Fruit fly (Drosophila melanogaster) whole organism, embryonic: ENCODE results near the gene Mst98Cb.

Source experiments
- ATbp ChIP-seq: fragments of 200-800 bp; sonication (Bioruptor generic); optimal IDR thresholded peaks from 2 replicates; lab custom pipeline; 2017; ENCODE audit warnings: missing biosample characterization, mild to moderate bottlenecking, missing genetic modification characterization, missing genetic modification reagents
- Adf1 ChIP-seq: fragments of 200-800 bp; sonication (Bioruptor generic); IDR thresholded peaks from 2 replicates; pipeline ENCODE4 v1.3.6; 2022; ENCODE audit warnings: missing biosample characterization, missing genetic modification characterization
- Aef1 ChIP-seq: fragments of 200-800 bp; sonication (Bioruptor generic); IDR thresholded peaks from 3 replicates; pipeline ENCODE4 v1.3.6; 2022; ENCODE audit warnings: missing biosample characterization, missing genetic modification characterization
- Asciz ChIP-seq: fragments of 200-800 bp; sonication (Bioruptor generic); optimal IDR thresholded peaks from 2 replicates; lab custom pipeline; 2017; ENCODE audit warnings: missing biosample characterization, mild to moderate bottlenecking, missing genetic modification characterization, missing genetic modification reagents
- Atf6 ChIP-seq: fragments of 200-800 bp; sonication (Bioruptor generic); IDR thresholded peaks from 2 replicates; pipeline ENCODE4 v1.3.6; 2022; ENCODE audit warnings: missing biosample characterization, missing genetic modification characterization
- BtbVII ChIP-seq: fragments of 200-800 bp; sonication (Bioruptor generic); optimal IDR thresholded peaks from 3 replicates; lab custom pipeline; 2017; ENCODE audit warnings: missing biosample characterization, mild to moderate bottlenecking, missing genetic modification characterization
- CG10267 ChIP-seq: fragments of 200-800 bp; sonication (Bioruptor generic); optimal IDR thresholded peaks from 2 replicates; lab custom pipeline; 2018; ENCODE audit warnings: missing biosample characterization, mild to moderate bottlenecking, missing genetic modification characterization, moderate library complexity
- CG11085 ChIP-seq: fragments of 200-800 bp; sonication (Bioruptor generic); IDR thresholded peaks from 2 replicates; pipeline ENCODE4 v1.3.6; 2022; ENCODE audit warnings: missing biosample characterization, missing genetic modification characterization
- CG13287 ChIP-seq: fragments of 200-800 bp; sonication (Bioruptor generic); IDR thresholded peaks from 2 replicates; pipeline ENCODE4 v1.3.6; 2022; ENCODE audit warnings: missing biosample characterization, missing genetic modification characterization; ENCODE audit not compliant: partially characterized antibody
- CG13775 ChIP-seq: fragments of 200-800 bp; sonication (Bioruptor generic); optimal IDR thresholded peaks from 3 replicates; lab custom pipeline; 2017; ENCODE audit warnings: missing biosample characterization, mild to moderate bottlenecking, missing genetic modification characterization
- CG13894 ChIP-seq: fragments of 200-800 bp; sonication (Bioruptor generic); optimal IDR thresholded peaks from 3 replicates; lab custom pipeline; 2018; ENCODE audit warnings: missing biosample characterization, mild to moderate bottlenecking, missing genetic modification characterization, moderate library complexity
- CG14441 ChIP-seq: fragments of 200-800 bp; sonication (Bioruptor generic); IDR thresholded peaks from 2 replicates; pipeline ENCODE4 v1.3.6; 2022; ENCODE audit warnings: missing biosample characterization, missing genetic modification characterization
- CG15269 ChIP-seq: fragments of 200-800 bp; sonication (Bioruptor generic); optimal IDR thresholded peaks from 2 replicates; lab custom pipeline; 2018; ENCODE audit warnings: missing biosample characterization, mild to moderate bottlenecking, missing genetic modification characterization, moderate library complexity
- CG15514 ChIP-seq: fragments of 200-800 bp; sonication (Bioruptor generic); optimal IDR thresholded peaks from 3 replicates; lab custom pipeline; 2017; ENCODE audit warnings: missing biosample characterization, missing genetic modification characterization, mild to moderate bottlenecking, moderate library complexity, missing genetic modification reagents
- CG1602 ChIP-seq: fragments of 200-800 bp; sonication (Bioruptor generic); optimal IDR thresholded peaks from 3 replicates; lab custom pipeline; 2016; ENCODE audit warnings: missing biosample characterization, missing genetic modification characterization
- CG2712 ChIP-seq: fragments of 200-800 bp; optimal IDR thresholded peaks from 3 replicates; lab custom pipeline; 2019; ENCODE audit warnings: missing biosample characterization, mild to moderate bottlenecking, missing genetic modification characterization, moderate library complexity
- CG3163 ChIP-seq: fragments of 200-800 bp; sonication (Bioruptor generic); optimal IDR thresholded peaks from 3 replicates; lab custom pipeline; 2016; ENCODE audit warnings: missing biosample characterization, missing genetic modification characterization
- CG32772 ChIP-seq: fragments of 200-800 bp; sonication (Bioruptor generic); IDR thresholded peaks from 2 replicates; pipeline ENCODE4 v1.3.6; 2022; ENCODE audit warnings: missing biosample characterization, missing genetic modification characterization
- CG6254 ChIP-seq: fragments of 200-800 bp; sonication (Bioruptor generic); optimal IDR thresholded peaks from 3 replicates; lab custom pipeline; 2017; ENCODE audit warnings: mild to moderate bottlenecking, missing biosample characterization, missing genetic modification reagents, missing genetic modification characterization
- CG6683 ChIP-seq: fragments of 200-800 bp; sonication (Bioruptor generic); optimal IDR thresholded peaks from 2 replicates; lab custom pipeline; 2017; ENCODE audit warnings: missing biosample characterization, mild to moderate bottlenecking, missing genetic modification characterization, missing genetic modification reagents
- CG7745 ChIP-seq: fragments of 200-800 bp; sonication (Bioruptor generic); optimal IDR thresholded peaks from 2 replicates; lab custom pipeline; 2018; ENCODE audit warnings: missing biosample characterization, mild to moderate bottlenecking, missing genetic modification characterization, moderate library complexity
- CG7928 ChIP-seq: fragments of 200-800 bp; sonication (Bioruptor generic); optimal IDR thresholded peaks from 2 replicates; lab custom pipeline; 2017; ENCODE audit warnings: missing biosample characterization, mild to moderate bottlenecking, missing genetic modification characterization
- CG8359 ChIP-seq: fragments of 200-800 bp; sonication (Bioruptor generic); optimal IDR thresholded peaks from 2 replicates; lab custom pipeline; 2017; ENCODE audit warnings: missing biosample characterization, mild to moderate bottlenecking, missing genetic modification characterization, borderline replicate concordance
- CG9727 ChIP-seq: fragments of 200-800 bp; sonication (Bioruptor generic); optimal IDR thresholded peaks from 3 replicates; lab custom pipeline; 2017; ENCODE audit warnings: missing biosample characterization, mild to moderate bottlenecking, missing genetic modification characterization
- D ChIP-seq, 2 experiments: fragments of 200-800 bp in 1 of 2; fragments of >200 bp in 1 of 2; sonication (Bioruptor generic) in 1 of 2; optimal IDR thresholded peaks; 2 replicates in 1 of 2; 3 replicates in 1 of 2; lab custom pipeline; 2017; ENCODE audit warnings: mild to moderate bottlenecking in 1 of 2, missing biosample characterization in 1 of 2, missing genetic modification characterization in 1 of 2, missing genetic modification reagents in 1 of 2
- ERR ChIP-seq: fragments of 200-800 bp; sonication (Bioruptor generic); optimal IDR thresholded peaks from 2 replicates; lab custom pipeline; 2016; ENCODE audit warnings: missing biosample characterization, missing genetic modification characterization
- H15 ChIP-seq: fragments of 200-800 bp; sonication (Bioruptor generic); IDR thresholded peaks from 3 replicates; pipeline ENCODE4 v1.3.6; 2022; ENCODE audit warnings: missing biosample characterization, missing genetic modification characterization
- Hmx ChIP-seq: fragments of 200-800 bp; sonication (Bioruptor generic); optimal IDR thresholded peaks from 2 replicates; lab custom pipeline; 2016; ENCODE audit warnings: missing biosample characterization, missing genetic modification characterization
- NC2α ChIP-seq: fragments of 200-800 bp; sonication (Bioruptor generic); optimal IDR thresholded peaks from 2 replicates; lab custom pipeline; 2016; ENCODE audit warnings: missing biosample characterization, missing genetic modification characterization
- NfI ChIP-seq: fragments of 200-800 bp; sonication (Bioruptor generic); optimal IDR thresholded peaks from 3 replicates; lab custom pipeline; 2018; ENCODE audit warnings: missing biosample characterization, mild to moderate bottlenecking, missing genetic modification characterization, moderate library complexity
- Sin3A ChIP-seq: fragments of >200 bp; optimal IDR thresholded peaks from 2 replicates; lab custom pipeline; 2018
- Sox100B ChIP-seq: fragments of 200-800 bp; sonication (Bioruptor generic); optimal IDR thresholded peaks from 3 replicates; lab custom pipeline; 2018; ENCODE audit warnings: missing biosample characterization, mild to moderate bottlenecking, missing genetic modification characterization
- Stat92E ChIP-seq, 3 experiments: fragments of >200 bp in 2 of 3; fragments of 200-800 bp in 1 of 3; sonication (Bioruptor generic) in 1 of 3; optimal IDR thresholded peaks; 2 replicates each; lab custom pipeline; 2017 to 2019; ENCODE audit warnings: missing biosample characterization in 3 of 3, missing genetic modification characterization in 3 of 3, mild to moderate bottlenecking in 1 of 3, moderate library complexity in 1 of 3
- br ChIP-seq: fragments of >200 bp; optimal IDR thresholded peaks from 2 replicates; lab custom pipeline; 2017
- cad ChIP-seq: fragments of >200 bp; optimal IDR thresholded peaks from 2 replicates; lab custom pipeline; 2017; ENCODE audit warnings: missing biosample characterization, missing genetic modification characterization
- fd102C ChIP-seq: fragments of 200-800 bp; sonication (Bioruptor generic); optimal IDR thresholded peaks from 2 replicates; lab custom pipeline; 2018; ENCODE audit warnings: missing biosample characterization, mild to moderate bottlenecking, missing genetic modification characterization, moderate library complexity
- fru ChIP-seq: fragments of >200 bp; optimal IDR thresholded peaks from 2 replicates; lab custom pipeline; 2017
- fu2 ChIP-seq: fragments of 200-800 bp; sonication (Bioruptor generic); optimal IDR thresholded peaks from 2 replicates; lab custom pipeline; 2016; ENCODE audit warnings: missing biosample characterization, missing genetic modification characterization
- hth ChIP-seq: fragments of >200 bp; optimal IDR thresholded peaks from 2 replicates; lab custom pipeline; 2017; ENCODE audit warnings: inconsistent platforms
- ind ChIP-seq: fragments of 200-800 bp; sonication (Bioruptor generic); optimal IDR thresholded peaks from 3 replicates; lab custom pipeline; 2016; ENCODE audit warnings: missing biosample characterization, missing genetic modification characterization
- kni ChIP-seq: fragments of 200-800 bp; sonication (Bioruptor generic); optimal IDR thresholded peaks from 3 replicates; lab custom pipeline; 2017; ENCODE audit warnings: mild to moderate bottlenecking, missing biosample characterization, missing genetic modification reagents, missing genetic modification characterization
- lmd ChIP-seq: fragments of 200-800 bp; sonication (Bioruptor generic); IDR thresholded peaks from 2 replicates; pipeline ENCODE4 v1.3.6; 2022; ENCODE audit warnings: missing biosample characterization, missing genetic modification characterization
- nmo ChIP-seq: fragments of 200-800 bp; sonication (Bioruptor generic); optimal IDR thresholded peaks from 2 replicates; lab custom pipeline; 2018; ENCODE audit warnings: missing biosample characterization, mild to moderate bottlenecking, missing genetic modification characterization, moderate library complexity
- pb ChIP-seq: fragments of 200-800 bp; sonication (Bioruptor generic); optimal IDR thresholded peaks from 3 replicates; lab custom pipeline; 2016; ENCODE audit warnings: missing biosample characterization, missing genetic modification characterization
- phol ChIP-seq: fragments of 200-800 bp; sonication (Bioruptor generic); optimal IDR thresholded peaks from 3 replicates; lab custom pipeline; 2018; ENCODE audit warnings: missing biosample characterization, mild to moderate bottlenecking, missing genetic modification characterization, moderate library complexity
- sc ChIP-seq, 3 experiments: fragments of >200 bp in 2 of 3; fragments of 200-800 bp in 1 of 3; sonication (Bioruptor generic) in 1 of 3; optimal IDR thresholded peaks; 2 replicates in 2 of 3; 3 replicates in 1 of 3; lab custom pipeline; 2017; ENCODE audit warnings: mild to moderate bottlenecking in 1 of 3, missing biosample characterization in 1 of 3, missing genetic modification characterization in 1 of 3, missing genetic modification reagents in 1 of 3
- so ChIP-seq: fragments of 200-800 bp; sonication (Bioruptor generic); IDR thresholded peaks from 3 replicates; pipeline ENCODE4 v1.3.6; 2022; ENCODE audit warnings: missing biosample characterization, missing genetic modification characterization
- sob ChIP-seq: fragments of 200-800 bp; sonication (Bioruptor generic); IDR thresholded peaks from 2 replicates; pipeline ENCODE4 v1.3.6; 2022; ENCODE audit warnings: missing biosample characterization, missing genetic modification characterization
- usp ChIP-seq: fragments of >200 bp; optimal IDR thresholded peaks from 2 replicates; lab custom pipeline; 2017; ENCODE audit warnings: missing biosample characterization, missing genetic modification characterization
- zf30C ChIP-seq: fragments of 200-800 bp; sonication (Bioruptor generic); optimal IDR thresholded peaks from 3 replicates; lab custom pipeline; 2018; ENCODE audit warnings: missing biosample characterization, mild to moderate bottlenecking, missing genetic modification characterization

The Mst98Cb gene

dm6 chr3R:28332137-28332671, 39.6 kb downstream of the Mst98Cb start (continued):
- TF ChIP-seq BtbVII (GFP tag; lab: Kevin White, UChicago) = peak; percentile 70
- peak; percentile 49 for TF ChIP-seq Adf1
- TF ChIP-seq fru (lab: Kevin White, UChicago) = no peak
- TF ChIP-seq Asciz (GFP tag; lab: Kevin White, UChicago) = peak; percentile 18
- TF ChIP-seq sc (optimal IDR thresholded peaks at IDR 0.05; lab: Kevin White, UChicago) = no peak
- TF ChIP-seq sc (GFP tag; optimal IDR thresholded peaks at IDR 0.05; lab: Kevin White, UChicago) = peak; percentile 19
- 0 out of 2 replicates have a peak, but pooled peaks have one; percentile 41 for TF ChIP-seq CG32772 (GFP tag; lab: Robert Waterston, UW)
- no peak for TF ChIP-seq hth (lab: Kevin White, UChicago)
- peak; percentile 40 for TF ChIP-seq nmo (GFP tag; lab: Kevin White, UChicago)
- 0 out of 3 replicates have a peak, but pooled peaks have one; percentile 29 for TF ChIP-seq H15 (GFP tag; lab: Robert Waterston, UW)
- peak; percentile 75 for TF ChIP-seq CG9727 (GFP tag; lab: Kevin White, UChicago)
- TF ChIP-seq CG3163 (GFP tag; lab: Kevin White, UChicago) = no peak
- TF ChIP-seq fd102C = no peak
- TF ChIP-seq zf30C (GFP tag; lab: Kevin White, UChicago) = peak; percentile 39
- no peak for TF ChIP-seq kni (GFP tag; lab: Kevin White, UChicago)
- no peak for TF ChIP-seq CG6254
- TF ChIP-seq Hmx = no peak
- peak; percentile 24 for TF ChIP-seq CG7928 (GFP tag; lab: Kevin White, UChicago)
- no peak for TF ChIP-seq br
- peak; percentile 82 for TF ChIP-seq CG15269
- TF ChIP-seq so (GFP tag; lab: Robert Waterston, UW) = peak; percentile 70; the same call in 1 of the 3 replicates
- no peak for TF ChIP-seq NC2α (GFP tag; lab: Kevin White, UChicago)
- peak; percentile 49; the same call in 1 of the 2 replicates for TF ChIP-seq CG11085 (GFP tag; lab: Robert Waterston, UW)
- peak; percentile 45 for TF ChIP-seq CG13775 (GFP tag; lab: Kevin White, UChicago)
- TF ChIP-seq cad (GFP tag; lab: Kevin White, UChicago) = no peak
- peak; percentile 8 for TF ChIP-seq CG8359 (GFP tag; lab: Kevin White, UChicago)
- TF ChIP-seq CG14441 (GFP tag; lab: Robert Waterston, UW) = peak; percentile 76
- peak; percentile 31 for TF ChIP-seq ATbp (GFP tag; lab: Kevin White, UChicago)
- peak; percentile 77 for TF ChIP-seq Atf6 (GFP tag; lab: Robert Waterston, UW)
- TF ChIP-seq usp (GFP tag; lab: Kevin White, UChicago) = no peak
- TF ChIP-seq CG2712 (tag; lab: Kevin White, UChicago) = peak; percentile 51
- TF ChIP-seq ind (GFP tag; lab: Kevin White, UChicago) = peak; percentile 56
- no peak for TF ChIP-seq D (optimal IDR thresholded peaks at IDR 0.05; lab: Kevin White, UChicago)
- no peak for TF ChIP-seq D (GFP tag; optimal IDR thresholded peaks at IDR 0.05; lab: Kevin White, UChicago)
- no peak for TF ChIP-seq ERR (GFP tag; lab: Kevin White, UChicago)
- no peak for TF ChIP-seq CG7745 (tag; lab: Kevin White, UChicago)
- peak; percentile 70 for TF ChIP-seq CG13894 (tag; lab: Kevin White, UChicago)
- peak; percentile 39 for TF ChIP-seq fu2
- TF ChIP-seq NfI (GFP tag; lab: Kevin White, UChicago) = peak; percentile 68
- TF ChIP-seq CG10267 (tag; lab: Kevin White, UChicago) = peak; percentile 36
- peak; percentile 26 for TF ChIP-seq CG15514 (GFP tag; lab: Kevin White, UChicago)
- no peak for TF ChIP-seq Stat92E (GFP tag; optimal IDR thresholded peaks at IDR 0.05; lab: Kevin White, UChicago)
- peak; percentile 53 for TF ChIP-seq Aef1 (GFP tag; lab: Robert Waterston, UW)
- peak; percentile 48 for TF ChIP-seq CG6683 (GFP tag; lab: Kevin White, UChicago)
- TF ChIP-seq CG13287 (GFP tag; lab: Robert Waterston, UW) = no peak; the same call in 1 of the 2 replicates
- TF ChIP-seq Sin3A (lab: Kevin White, UChicago) = no peak
- TF ChIP-seq Sox100B (GFP tag; lab: Kevin White, UChicago) = peak; percentile 65
- TF ChIP-seq sob (GFP tag; lab: Robert Waterston, UW) = peak; percentile 53; the same call in 1 of the 2 replicates
- peak; percentile 57 for TF ChIP-seq phol (tag; lab: Kevin White, UChicago)
- peak; percentile 65; the same call in 1 of the 2 replicates for TF ChIP-seq lmd
- TF ChIP-seq pb = no peak
- TF ChIP-seq CG1602 (GFP tag; lab: Kevin White, UChicago) = peak; percentile 32
